Worm (Caenorhabditis elegans) whole organism, L4 larva: ENCODE measurements around the gene R07B1.9.

Experiments used
- F37D6.2 ChIP-seq: sonication (generic microtip); optimal IDR thresholded peaks from 2 replicates; lab custom pipeline; 2016; ENCODE audit warnings: mild to moderate bottlenecking, missing genetic modification characterization, missing compliant biosample characterization
- F44E2.7 ChIP-seq: fragments of 200-800 bp; sonication (Bioruptor generic); IDR thresholded peaks from 2 replicates; pipeline ENCODE4 v2.1.2; 2022; ENCODE audit warnings: missing genetic modification characterization, missing compliant biosample characterization
- F49E8.2 ChIP-seq: sonication (generic microtip); optimal IDR thresholded peaks from 2 replicates; lab custom pipeline; 2016; ENCODE audit warnings: missing compliant biosample characterization, mild to moderate bottlenecking, missing genetic modification characterization, borderline replicate concordance
- R02D3.7 ChIP-seq: fragments of 150-350 bp; sonication (generic microtip); optimal IDR thresholded peaks from 3 replicates; lab custom pipeline; 2014; ENCODE audit warnings: missing biosample characterization, missing genetic modification characterization
- T26A8.4 ChIP-seq: fragments of 200-800 bp; sonication (Bioruptor generic); IDR thresholded peaks from 2 replicates; pipeline ENCODE4 v1.3.6; 2022; ENCODE audit warnings: missing genetic modification characterization, missing compliant biosample characterization
- Y105C5A.15 ChIP-seq: fragments of 200-800 bp; sonication (Bioruptor generic); IDR thresholded peaks from 2 replicates; pipeline ENCODE4 v1.3.6; 2022; ENCODE audit warnings: missing genetic modification characterization, missing compliant biosample characterization
- Y48G9A.11 ChIP-seq: fragments of 200-800 bp; sonication (Bioruptor generic); IDR thresholded peaks from 2 replicates; pipeline ENCODE4 v1.3.6; 2022; ENCODE audit warnings: missing genetic modification reagents, missing genetic modification characterization, missing compliant biosample characterization
- ZK546.5 ChIP-seq, 2 experiments: sonication (generic microtip); optimal IDR thresholded peaks; 2 replicates each; lab custom pipeline; 2017; ENCODE audit warnings: missing biosample characterization in 2 of 2, missing genetic modification characterization in 2 of 2
- aha-1 ChIP-seq: fragments of 150-350 bp; peaks from one replicate; lab custom pipeline; 2014; ENCODE audit warnings: missing biosample characterization, missing genetic modification characterization
- aly-2 ChIP-seq: sonication (generic microtip); optimal IDR thresholded peaks from 2 replicates; lab custom pipeline; 2018; ENCODE audit warnings: missing biosample characterization, missing genetic modification characterization
- arid-1 ChIP-seq: fragments of 200-800 bp; sonication (Bioruptor generic); conservative IDR thresholded peaks from 2 replicates; pipeline ENCODE4 v1.3.6; 2022; ENCODE audit warnings: missing genetic modification reagents, missing genetic modification characterization, missing compliant biosample characterization
- ceh-20 ChIP-seq: fragments of 200-800 bp; sonication (Bioruptor generic); IDR thresholded peaks from 2 replicates; pipeline ENCODE4 v1.3.6; 2022; ENCODE audit warnings: missing genetic modification reagents, missing genetic modification characterization, missing compliant biosample characterization
- ceh-28 ChIP-seq: fragments of 150-350 bp; optimal IDR thresholded peaks from 2 replicates; lab custom pipeline; 2014; ENCODE audit warnings: missing biosample characterization, missing genetic modification reagents, missing genetic modification characterization
- ceh-62 ChIP-seq: sonication (generic microtip); optimal IDR thresholded peaks from 2 replicates; lab custom pipeline; 2017; ENCODE audit warnings: missing biosample characterization, missing genetic modification characterization
- ces-1 ChIP-seq: fragments of 150-350 bp; sonication (generic microtip); optimal IDR thresholded peaks from 4 replicates; lab custom pipeline; 2014; ENCODE audit warnings: missing biosample characterization, missing genetic modification reagents, missing genetic modification characterization
- ctbp-1 ChIP-seq: fragments of 200-800 bp; sonication (Bioruptor generic); IDR thresholded peaks from 2 replicates; pipeline ENCODE4 v1.3.6; 2022; ENCODE audit warnings: missing genetic modification reagents, missing genetic modification characterization, missing compliant biosample characterization
- daf-12 ChIP-seq: fragments of 150-350 bp; optimal IDR thresholded peaks from 2 replicates; lab custom pipeline; 2014; ENCODE audit warnings: missing biosample characterization, missing genetic modification reagents, missing genetic modification characterization
- dmd-8 ChIP-seq: fragments of 200-800 bp; sonication (Bioruptor generic); IDR thresholded peaks from 2 replicates; pipeline ENCODE4 v1.3.6; 2022; ENCODE audit warnings: missing genetic modification characterization, missing compliant biosample characterization
- dpl-1 ChIP-seq: fragments of 150-350 bp; optimal IDR thresholded peaks from 2 replicates; lab custom pipeline; 2014; ENCODE audit warnings: missing biosample characterization, missing genetic modification reagents, missing genetic modification characterization
- dve-1 ChIP-seq: sonication (generic microtip); optimal IDR thresholded peaks from 2 replicates; lab custom pipeline; 2017; ENCODE audit warnings: antibody characterized with exemption, mild to moderate bottlenecking, missing genetic modification characterization, missing compliant biosample characterization; ENCODE audit not compliant: insufficient read depth
- egl-43 ChIP-seq: fragments of 200-800 bp; sonication (Bioruptor generic); IDR thresholded peaks from 2 replicates; pipeline ENCODE4 v1.3.6; 2022; ENCODE audit warnings: missing genetic modification reagents, missing genetic modification characterization, missing compliant biosample characterization
- fos-1 ChIP-seq: fragments of 150-350 bp; optimal IDR thresholded peaks from 2 replicates; lab custom pipeline; 2014; ENCODE audit warnings: missing biosample characterization, missing genetic modification characterization
- gei-8 ChIP-seq: fragments of 200-800 bp; sonication (Bioruptor generic); optimal IDR thresholded peaks from 2 replicates; lab custom pipeline; 2018; ENCODE audit warnings: mild to moderate bottlenecking, missing genetic modification characterization, missing compliant biosample characterization
- hif-1 ChIP-seq, 2 experiments: sonication (generic microtip); optimal IDR thresholded peaks; 2 replicates each; lab custom pipeline; 2016 to 2017; ENCODE audit warnings: missing compliant biosample characterization in 2 of 2, missing genetic modification characterization in 2 of 2, missing genetic modification reagents in 2 of 2, missing genotype in 2 of 2, mild to moderate bottlenecking in 1 of 2
- hlh-11 ChIP-seq: fragments of 200-800 bp; sonication (Bioruptor generic); optimal IDR thresholded peaks from 2 replicates; lab custom pipeline; 2018; ENCODE audit warnings: mild to moderate bottlenecking, missing genetic modification characterization, missing compliant biosample characterization
- hlh-30 ChIP-seq: sonication (generic microtip); optimal IDR thresholded peaks from 2 replicates; lab custom pipeline; 2017; ENCODE audit warnings: antibody characterized with exemption, mild to moderate bottlenecking, missing genetic modification characterization, missing compliant biosample characterization; ENCODE audit not compliant: insufficient read depth
- lin-15B ChIP-seq: fragments of 150-350 bp; sonication (generic microtip); optimal IDR thresholded peaks from 3 replicates; lab custom pipeline; 2014; ENCODE audit warnings: missing biosample characterization, missing genetic modification characterization
- lin-38 ChIP-seq: fragments of 200-800 bp; sonication (Bioruptor generic); IDR thresholded peaks from 2 replicates; pipeline ENCODE4 v1.3.6; 2022; ENCODE audit warnings: missing genetic modification reagents, missing genetic modification characterization, missing compliant biosample characterization
- lin-39 ChIP-seq: fragments of 150-350 bp; optimal IDR thresholded peaks from 2 replicates; lab custom pipeline; 2014; ENCODE audit warnings: missing biosample characterization, missing genetic modification reagents, missing genetic modification characterization
- lir-3 ChIP-seq: sonication (generic microtip); optimal IDR thresholded peaks from 2 replicates; lab custom pipeline; 2016; ENCODE audit warnings: mild to moderate bottlenecking, missing genetic modification characterization, missing compliant biosample characterization
- mes-2 ChIP-seq: sonication (generic microtip); optimal IDR thresholded peaks from 2 replicates; lab custom pipeline; 2016; ENCODE audit warnings: missing genotype, mild to moderate bottlenecking, missing genetic modification characterization, missing compliant biosample characterization; ENCODE audit not compliant: poor library complexity, severe bottlenecking
- nhr-10 ChIP-seq: fragments of 150-350 bp; optimal IDR thresholded peaks from 2 replicates; lab custom pipeline; 2014; ENCODE audit warnings: missing biosample characterization, missing genetic modification characterization
- nhr-11 ChIP-seq: fragments of 150-350 bp; optimal IDR thresholded peaks from 2 replicates; lab custom pipeline; 2014; ENCODE audit warnings: missing biosample characterization, missing genetic modification characterization
- nhr-25 ChIP-seq: sonication (generic microtip); optimal IDR thresholded peaks from 2 replicates; lab custom pipeline; 2017; ENCODE audit warnings: missing genetic modification characterization, mild to moderate bottlenecking, missing compliant biosample characterization, antibody characterized with exemption, moderate library complexity, borderline replicate concordance; ENCODE audit not compliant: insufficient read depth
- nhr-6 ChIP-seq: fragments of 150-350 bp; optimal IDR thresholded peaks from 2 replicates; lab custom pipeline; 2014; ENCODE audit warnings: missing biosample characterization, missing genetic modification characterization
- nhr-77 ChIP-seq: fragments of 150-350 bp; optimal IDR thresholded peaks from 2 replicates; lab custom pipeline; 2014; ENCODE audit warnings: missing biosample characterization, missing genetic modification characterization
- pha-4 ChIP-seq, 2 experiments: fragments of 150-350 bp in 1 of 2; fragments of 200-800 bp in 1 of 2; sonication (Bioruptor generic) in 1 of 2; IDR thresholded peaks in 1 of 2; optimal IDR thresholded peaks in 1 of 2; 2 replicates each; pipeline versions ENCODE4 v1.3.6 to Lab custom; 2014 to 2022; ENCODE audit warnings: missing genetic modification characterization in 2 of 2, missing genetic modification reagents in 2 of 2, missing biosample characterization in 1 of 2, missing compliant biosample characterization in 1 of 2
- pqm-1 ChIP-seq: sonication (generic microtip); optimal IDR thresholded peaks from 2 replicates; lab custom pipeline; 2017; ENCODE audit warnings: missing biosample characterization, missing genetic modification characterization
- skn-1 ChIP-seq: fragments of 150-350 bp; optimal IDR thresholded peaks from 2 replicates; lab custom pipeline; 2014; ENCODE audit warnings: missing biosample characterization, missing genetic modification characterization
- spr-3 ChIP-seq: fragments of 200-800 bp; sonication (Bioruptor generic); optimal IDR thresholded peaks from 2 replicates; lab custom pipeline; 2018; ENCODE audit warnings: mild to moderate bottlenecking, missing genetic modification characterization, missing compliant biosample characterization
- tag-97 ChIP-seq: fragments of 200-800 bp; sonication (Bioruptor generic); IDR thresholded peaks from 2 replicates; pipeline ENCODE4 v1.3.6; 2022; ENCODE audit warnings: missing genetic modification characterization, missing compliant biosample characterization
- unc-62 ChIP-seq, 3 experiments: fragments of 150-350 bp in 1 of 3; sonication (generic microtip); optimal IDR thresholded peaks in 2 of 3; peaks in 1 of 3; 1 replicate in 1 of 3; 2 replicates in 2 of 3; lab custom pipeline; 2014 to 2017; ENCODE audit warnings: missing biosample characterization in 3 of 3, missing genetic modification characterization in 3 of 3, missing genetic modification reagents in 3 of 3, missing genotype in 1 of 3
- zfp-2 ChIP-seq: sonication (generic microtip); optimal IDR thresholded peaks from 2 replicates; lab custom pipeline; 2016; ENCODE audit warnings: mild to moderate bottlenecking, missing genetic modification characterization, missing compliant biosample characterization
- zfp-3 ChIP-seq: fragments of 200-800 bp; sonication (Bioruptor generic); conservative IDR thresholded peaks from 2 replicates; pipeline ENCODE4 v1.3.6; 2022; ENCODE audit warnings: missing genetic modification reagents, missing genetic modification characterization, missing compliant biosample characterization
- ztf-7 ChIP-seq: fragments of 150-350 bp; optimal IDR thresholded peaks from 2 replicates; lab custom pipeline; 2014; ENCODE audit warnings: missing biosample characterization, missing genetic modification characterization

Gene R07B1.9

ce11 chrX:9877117-9877516 lies at the start of gene R07B1.9:
Gene R07B1.9 (plus strand): TSS chrX:9877417.
- TF ChIP-seq ztf-7 (tag; lab: Kevin White, UChicago) (no peak), mes-2 (tag; lab: Kevin White, UChicago) (no peak), skn-1 (tag; lab: Kevin White, UChicago) (no peak), aha-1 (tag; lab: Kevin White, UChicago) (peak; percentile 31), lin-38 (GFP tag; lab: Robert Waterston, UW) (no peak), nhr-10 (tag; lab: Kevin White, UChicago) (no peak), F44E2.7 (no peak), F49E8.2 (tag; lab: Kevin White, UChicago) (no peak)

ce11 chrX:9831215-9831614 lies 46.0 kb upstream of the R07B1.9 start, which contains the start of gene rrc-1:
Gene rrc-1 (minus strand): TSS chrX:9831288.
- 0 out of 2 replicates have a peak, but pooled peaks have one; percentile 16 for TF ChIP-seq ceh-20
- no peak for TF ChIP-seq zfp-3 (GFP tag; lab: Robert Waterston, UW)
- TF ChIP-seq Y105C5A.15 (GFP tag; lab: Robert Waterston, UW), result no peak
- no peak for TF ChIP-seq zfp-2 (tag; lab: Kevin White, UChicago)
- TF ChIP-seq unc-62 (GFP tag; optimal IDR thresholded peaks at IDR 0.05 in 1 of 2; lab: Kevin White, UChicago), result peak in 1 of 2 experiments; percentile 70
- no peak for TF ChIP-seq unc-62 (tag; optimal IDR thresholded peaks at IDR 0.05; lab: Kevin White, UChicago)
- TF ChIP-seq aha-1 (tag; lab: Kevin White, UChicago), result peak; percentile 94

- TF ChIP-seq R02D3.7 (tag; lab: Kevin White, UChicago) (no peak), ceh-28 (tag; lab: Kevin White, UChicago) (no peak), hlh-30 (peak; percentile 20), pqm-1 (tag; lab: Kevin White, UChicago) (no peak), arid-1 (GFP tag; lab: Robert Waterston, UW) (no peak), tag-97 (GFP tag; lab: Robert Waterston, UW) (no peak), ceh-62 (no peak), F37D6.2 (tag; lab: Kevin White, UChicago) (no peak), hif-1 (tag; optimal IDR thresholded peaks at IDR 0.05; lab: Kevin White, UChicago) (no peak), nhr-11 (tag; lab: Kevin White, UChicago) (peak; percentile 28), aly-2 (tag; lab: Kevin White, UChicago) (no peak), aha-1 (tag; lab: Kevin White, UChicago) (peak; percentile 14), spr-3 (no peak), nhr-77 (tag; lab: Kevin White, UChicago) (no peak), fos-1 (no peak), daf-12 (tag; lab: Kevin White, UChicago) (no peak), lin-15B (tag; lab: Kevin White, UChicago) (no peak), ctbp-1 (no peak; the same call in 1 of the 2 replicates), Y48G9A.11 (GFP tag; lab: Robert Waterston, UW) (no peak), dpl-1 (GFP tag; lab: Kevin White, UChicago) (no peak), ceh-20 (no peak), lir-3 (no peak), pha-4 (GFP tag; IDR thresholded peaks at IDR 0.05; lab: Robert Waterston, UW) (no peak), pha-4 (tag; optimal IDR thresholded peaks at IDR 0.05; lab: Kevin White, UChicago) (no peak), hlh-11 (tag; lab: Kevin White, UChicago) (peak; percentile 41), nhr-25 (tag; lab: Kevin White, UChicago) (no peak), T26A8.4 (GFP tag; lab: Robert Waterston, UW) (no peak), nhr-6 (tag; lab: Kevin White, UChicago) (no peak), ces-1 (GFP tag; lab: Kevin White, UChicago) (no peak), dmd-8 (GFP tag; lab: Robert Waterston, UW) (no peak), egl-43 (GFP tag; lab: Robert Waterston, UW) (no peak), dve-1 (no peak), gei-8 (no peak), ZK546.5 (tag; optimal IDR thresholded peaks at IDR 0.05; lab: Kevin White, UChicago) (no peak), lin-39 (tag; lab: Kevin White, UChicago) (no peak), zfp-2 (tag; lab: Kevin White, UChicago) (no peak)
Observed at ce11 chrX:9832370-9832769, 44.8 kb upstream of the R07B1.9 start.
